Fruit fly (Drosophila melanogaster) whole organism, embryonic: ENCODE results near the gene Obp99c.

ENCODE experiments used
- Adf1 ChIP-seq: fragments of 200-800 bp; sonication (Bioruptor generic); IDR thresholded peaks from 2 replicates; pipeline ENCODE4 v1.3.6; 2022; ENCODE audit warnings: missing biosample characterization, missing genetic modification characterization
- Bdp1 ChIP-seq: fragments of 200-800 bp; sonication (Bioruptor generic); optimal IDR thresholded peaks from 3 replicates; lab custom pipeline; 2016; ENCODE audit warnings: missing biosample characterization, missing genetic modification characterization
- CG11456 ChIP-seq: fragments of 200-800 bp; sonication (Bioruptor generic); IDR thresholded peaks from 3 replicates; pipeline ENCODE4 v1.3.6; 2022; ENCODE audit warnings: missing biosample characterization, missing genetic modification characterization
- CG12071 ChIP-seq: fragments of 200-800 bp; sonication (Bioruptor generic); optimal IDR thresholded peaks from 3 replicates; lab custom pipeline; 2018; ENCODE audit warnings: missing biosample characterization, mild to moderate bottlenecking, missing genetic modification characterization
- CG1792 ChIP-seq: fragments of 200-800 bp; sonication (Bioruptor generic); optimal IDR thresholded peaks from 2 replicates; lab custom pipeline; 2016; ENCODE audit warnings: missing biosample characterization, missing genetic modification characterization
- CG18764 ChIP-seq: fragments of 200-800 bp; sonication (Bioruptor generic); optimal IDR thresholded peaks from 3 replicates; lab custom pipeline; 2016; ENCODE audit warnings: missing biosample characterization, missing genetic modification characterization
- CG31441 ChIP-seq: fragments of 200-800 bp; sonication (Bioruptor generic); IDR thresholded peaks from 2 replicates; pipeline ENCODE4 v1.3.6; 2022; ENCODE audit warnings: missing biosample characterization, missing genetic modification characterization
- CG3163 ChIP-seq: fragments of 200-800 bp; sonication (Bioruptor generic); optimal IDR thresholded peaks from 3 replicates; lab custom pipeline; 2016; ENCODE audit warnings: missing biosample characterization, missing genetic modification characterization
- CG34224 ChIP-seq: fragments of 200-800 bp; sonication (Bioruptor generic); IDR thresholded peaks from 3 replicates; pipeline ENCODE4 v1.3.6; 2022; ENCODE audit warnings: missing biosample characterization, missing genetic modification characterization; ENCODE audit not compliant: partially characterized antibody
- CG3847 ChIP-seq: fragments of 200-800 bp; sonication (Bioruptor generic); IDR thresholded peaks from 2 replicates; pipeline ENCODE4 v1.3.6; 2022; ENCODE audit warnings: missing biosample characterization, missing genetic modification characterization
- CG3995 ChIP-seq: fragments of 200-800 bp; sonication (Bioruptor generic); optimal IDR thresholded peaks from 3 replicates; lab custom pipeline; 2016; ENCODE audit warnings: missing biosample characterization, missing genetic modification characterization
- CG4328 ChIP-seq: fragments of 200-800 bp; sonication (Bioruptor generic); optimal IDR thresholded peaks from 3 replicates; lab custom pipeline; 2017; ENCODE audit warnings: missing biosample characterization, missing genetic modification reagents, missing genetic modification characterization
- CG43689 ChIP-seq: fragments of 200-800 bp; sonication (Bioruptor generic); IDR thresholded peaks from 2 replicates; pipeline ENCODE4 v1.3.6; 2022; ENCODE audit warnings: missing biosample characterization, missing genetic modification characterization
- CG4707 ChIP-seq: fragments of 200-800 bp; sonication (Bioruptor generic); optimal IDR thresholded peaks from 2 replicates; lab custom pipeline; 2018; ENCODE audit warnings: missing biosample characterization, mild to moderate bottlenecking, missing genetic modification characterization, moderate library complexity
- CG4854 ChIP-seq: fragments of 200-800 bp; sonication (Bioruptor generic); optimal IDR thresholded peaks from 2 replicates; lab custom pipeline; 2016; ENCODE audit warnings: missing biosample characterization, missing genetic modification characterization, inconsistent platforms
- CG5245 ChIP-seq: fragments of 200-800 bp; sonication (Bioruptor generic); optimal IDR thresholded peaks from 3 replicates; lab custom pipeline; 2016; ENCODE audit warnings: missing biosample characterization, missing genetic modification characterization
- CG8388 ChIP-seq: fragments of 200-800 bp; sonication (Bioruptor generic); optimal IDR thresholded peaks from 2 replicates; lab custom pipeline; 2019; ENCODE audit warnings: missing biosample characterization, mild to moderate bottlenecking, missing genetic modification characterization, moderate library complexity
- CG9932 ChIP-seq: fragments of 200-800 bp; sonication (Bioruptor generic); IDR thresholded peaks from 2 replicates; pipeline ENCODE4 v1.3.6; 2022; ENCODE audit warnings: missing biosample characterization, missing genetic modification characterization
- CoRest ChIP-seq: fragments of 200-800 bp; sonication (Bioruptor generic); optimal IDR thresholded peaks from 3 replicates; lab custom pipeline; 2018; ENCODE audit warnings: missing biosample characterization, mild to moderate bottlenecking, missing genetic modification characterization, moderate library complexity
- E2f2 ChIP-seq: fragments of 200-800 bp; sonication (Bioruptor generic); IDR thresholded peaks from 2 replicates; pipeline ENCODE4 v1.3.6; 2022; ENCODE audit warnings: missing biosample characterization, missing genetic modification characterization
- Ets97D ChIP-seq: fragments of 200-800 bp; sonication (Bioruptor generic); optimal IDR thresholded peaks from 3 replicates; lab custom pipeline; 2016; ENCODE audit warnings: missing biosample characterization, missing genetic modification characterization
- Hand ChIP-seq: fragments of 200-800 bp; sonication (Bioruptor generic); optimal IDR thresholded peaks from 2 replicates; lab custom pipeline; 2017; ENCODE audit warnings: mild to moderate bottlenecking, missing biosample characterization, missing genetic modification reagents, missing genetic modification characterization
- HmgD ChIP-seq: fragments of 200-800 bp; sonication (Bioruptor generic); optimal IDR thresholded peaks from 3 replicates; lab custom pipeline; 2016; ENCODE audit warnings: missing biosample characterization, missing genetic modification characterization
- Hmr ChIP-seq: fragments of 200-800 bp; sonication (Bioruptor generic); optimal IDR thresholded peaks from 3 replicates; lab custom pipeline; 2017; ENCODE audit warnings: mild to moderate bottlenecking, missing biosample characterization, missing genetic modification reagents, missing genetic modification characterization
- Kr ChIP-seq: fragments of 200-800 bp; sonication (Bioruptor generic); optimal IDR thresholded peaks from 2 replicates; lab custom pipeline; 2017; ENCODE audit warnings: missing biosample characterization, mild to moderate bottlenecking, missing genetic modification characterization
- MESR4 ChIP-seq: fragments of 200-800 bp; sonication (Bioruptor generic); optimal IDR thresholded peaks from 2 replicates; lab custom pipeline; 2018; ENCODE audit warnings: missing biosample characterization, mild to moderate bottlenecking, missing genetic modification characterization, moderate library complexity
- Nf-YC ChIP-seq: fragments of 200-800 bp; optimal IDR thresholded peaks from 3 replicates; lab custom pipeline; 2019; ENCODE audit warnings: missing biosample characterization, mild to moderate bottlenecking, missing genetic modification characterization, moderate library complexity
- Opbp ChIP-seq: fragments of 200-800 bp; sonication (Bioruptor generic); IDR thresholded peaks from 3 replicates; pipeline ENCODE4 v1.3.6; 2022; ENCODE audit warnings: missing biosample characterization, missing genetic modification characterization; ENCODE audit not compliant: partially characterized antibody
- Rfx ChIP-seq: fragments of 200-800 bp; sonication (Bioruptor generic); IDR thresholded peaks from 2 replicates; pipeline ENCODE4 v1.3.6; 2022; ENCODE audit warnings: missing biosample characterization, missing genetic modification characterization
- Sox102F ChIP-seq: fragments of 200-800 bp; sonication (Bioruptor generic); optimal IDR thresholded peaks from 2 replicates; lab custom pipeline; 2018; ENCODE audit warnings: missing biosample characterization, mild to moderate bottlenecking, missing genetic modification characterization, moderate library complexity
- Usf ChIP-seq: fragments of 200-800 bp; sonication (Bioruptor generic); optimal IDR thresholded peaks from 2 replicates; lab custom pipeline; 2017; ENCODE audit warnings: missing genotype, missing biosample characterization, missing genetic modification characterization
- bigmax ChIP-seq: fragments of 200-800 bp; sonication (Bioruptor generic); optimal IDR thresholded peaks from 2 replicates; lab custom pipeline; 2018; ENCODE audit warnings: missing biosample characterization, mild to moderate bottlenecking, missing genetic modification characterization
- cg ChIP-seq: fragments of 200-800 bp; sonication (Bioruptor generic); optimal IDR thresholded peaks from 3 replicates; lab custom pipeline; 2019; ENCODE audit warnings: missing biosample characterization, mild to moderate bottlenecking, missing genetic modification characterization, moderate library complexity
- ci ChIP-seq: fragments of 200-800 bp; sonication (Bioruptor generic); IDR thresholded peaks from 3 replicates; pipeline ENCODE4 v1.3.6; 2022; ENCODE audit warnings: missing biosample characterization, missing genetic modification characterization
- crc ChIP-seq: fragments of 200-800 bp; sonication (Bioruptor generic); optimal IDR thresholded peaks from 2 replicates; lab custom pipeline; 2016; ENCODE audit warnings: missing biosample characterization, missing genetic modification characterization
- crol ChIP-seq: fragments of 200-800 bp; sonication (Bioruptor generic); IDR thresholded peaks from 2 replicates; pipeline ENCODE4 v1.3.6; 2022; ENCODE audit warnings: missing biosample characterization, missing genetic modification characterization
- gro ChIP-seq: fragments of 200-800 bp; sonication (Bioruptor generic); optimal IDR thresholded peaks from 2 replicates; lab custom pipeline; 2016; ENCODE audit warnings: missing biosample characterization, missing genetic modification characterization
- h ChIP-seq: fragments of >200 bp; optimal IDR thresholded peaks from 2 replicates; lab custom pipeline; 2017
- hth ChIP-seq: fragments of >200 bp; optimal IDR thresholded peaks from 2 replicates; lab custom pipeline; 2017; ENCODE audit warnings: inconsistent platforms
- kah ChIP-seq: fragments of 200-800 bp; sonication (Bioruptor generic); optimal IDR thresholded peaks from 2 replicates; lab custom pipeline; 2018; ENCODE audit warnings: missing biosample characterization, mild to moderate bottlenecking, missing genetic modification characterization
- nom ChIP-seq: fragments of 200-800 bp; sonication (Bioruptor generic); optimal IDR thresholded peaks from 2 replicates; lab custom pipeline; 2017; ENCODE audit warnings: missing biosample characterization, missing genetic modification characterization, mild to moderate bottlenecking, moderate library complexity, missing genetic modification reagents
- phol ChIP-seq: fragments of 200-800 bp; sonication (Bioruptor generic); optimal IDR thresholded peaks from 3 replicates; lab custom pipeline; 2018; ENCODE audit warnings: missing biosample characterization, mild to moderate bottlenecking, missing genetic modification characterization, moderate library complexity
- prd ChIP-seq, 3 experiments: fragments of >200 bp in 2 of 3; fragments of 200-800 bp in 1 of 3; sonication (Bioruptor generic) in 1 of 3; optimal IDR thresholded peaks in 2 of 3; IDR thresholded peaks in 1 of 3; 2 replicates in 2 of 3; 3 replicates in 1 of 3; pipeline versions ENCODE4 v1.3.6 to Lab custom; 2017 to 2022; ENCODE audit warnings: missing biosample characterization in 1 of 3, missing genetic modification characterization in 1 of 3
- sna ChIP-seq: fragments of 200-800 bp; sonication (Bioruptor generic); IDR thresholded peaks from 2 replicates; pipeline ENCODE4 v1.3.6; 2022; ENCODE audit warnings: missing biosample characterization, missing genetic modification characterization; ENCODE audit not compliant: partially characterized antibody
- sqz ChIP-seq: fragments of 200-800 bp; sonication (Bioruptor generic); optimal IDR thresholded peaks from 3 replicates; lab custom pipeline; 2018; ENCODE audit warnings: missing biosample characterization, mild to moderate bottlenecking, missing genetic modification characterization
- sr ChIP-seq: fragments of 200-800 bp; sonication (Bioruptor generic); IDR thresholded peaks from 3 replicates; pipeline ENCODE4 v1.3.6; 2022; ENCODE audit warnings: missing biosample characterization, missing genetic modification characterization
- tio ChIP-seq: fragments of 200-800 bp; sonication (Bioruptor generic); optimal IDR thresholded peaks from 2 replicates; lab custom pipeline; 2017; ENCODE audit warnings: missing biosample characterization, missing genetic modification characterization, inconsistent platforms
- vvl ChIP-seq: fragments of 200-800 bp; sonication (Bioruptor generic); IDR thresholded peaks from 2 replicates; pipeline ENCODE4 v1.3.6; 2022; ENCODE audit warnings: missing biosample characterization, missing genetic modification characterization

Obp99c gene

DNA sequence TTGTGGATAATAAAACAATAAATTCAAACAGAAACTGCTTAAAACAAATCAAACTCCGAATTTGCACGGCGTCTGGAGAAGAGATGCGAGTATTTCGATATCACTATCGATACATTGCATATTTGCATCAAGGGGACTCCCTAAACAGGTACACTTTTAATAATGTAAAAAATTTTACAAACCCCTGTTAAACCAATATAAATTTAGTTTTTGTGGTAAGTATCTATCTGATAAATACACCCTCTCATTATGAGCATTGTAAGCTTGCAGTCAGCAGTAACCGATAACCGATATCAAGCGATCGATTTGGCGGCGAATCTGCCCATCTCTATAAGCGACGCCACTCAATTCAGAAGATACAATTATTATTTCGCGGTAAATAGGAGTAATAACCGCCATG is 13.8 kb downstream of the Obp99c start, which contains the start of the genes Bub3 and Cap-D2 (continued):
- TF ChIP-seq phol (tag; lab: Kevin White, UChicago) (peak; percentile 83), MESR4 (peak; percentile 42), Adf1 (GFP tag; lab: Robert Waterston, UW) (peak; percentile 25; the same call in 1 of the 2 replicates), CG4328 (no peak), CG34224 (GFP tag; lab: Robert Waterston, UW) (peak; percentile 90), CG3847 (GFP tag; lab: Robert Waterston, UW) (peak; percentile 75), CG11456 (0 out of 3 replicates have a peak, but pooled peaks have one; percentile 13), cg (GFP tag; lab: Kevin White, UChicago) (no peak), vvl (GFP tag; lab: Robert Waterston, UW) (peak; percentile 52; the same call in 1 of the 2 replicates), CG12071 (GFP tag; lab: Kevin White, UChicago) (no peak), crc (peak; percentile 56), crol (GFP tag; lab: Robert Waterston, UW) (no peak), Usf (GFP tag; lab: Kevin White, UChicago) (no peak), CG5245 (GFP tag; lab: Kevin White, UChicago) (peak; percentile 46), CoRest (peak; percentile 75), sqz (GFP tag; lab: Kevin White, UChicago) (no peak), ci (GFP tag; lab: Robert Waterston, UW) (peak; percentile 82), Rfx (GFP tag; lab: Robert Waterston, UW) (peak; percentile 58), CG3163 (peak; percentile 44), hth (lab: Kevin White, UChicago) (no peak), Ets97D (GFP tag; lab: Kevin White, UChicago) (peak; percentile 83), prd (optimal IDR thresholded peaks at IDR 0.05; lab: Kevin White, UChicago) (no peak), prd (GFP tag; IDR thresholded peaks at IDR 0.05; lab: Robert Waterston, UW) (peak; percentile 77), E2f2 (GFP tag; lab: Robert Waterston, UW) (peak; percentile 77), Opbp (GFP tag; lab: Robert Waterston, UW) (peak; percentile 88), CG4854 (GFP tag; lab: Kevin White, UChicago) (no peak), CG9932 (GFP tag; lab: Robert Waterston, UW) (peak; percentile 81), CG4707 (GFP tag; lab: Kevin White, UChicago) (no peak), CG18764 (GFP tag; lab: Kevin White, UChicago) (no peak), CG8388 (GFP tag; lab: Kevin White, UChicago) (peak; percentile 62), CG1792 (GFP tag; lab: Kevin White, UChicago) (peak; percentile 26), Nf-YC (tag; lab: Kevin White, UChicago) (no peak), CG3995 (GFP tag; lab: Kevin White, UChicago) (peak; percentile 3), HmgD (GFP tag; lab: Kevin White, UChicago) (no peak), Bdp1 (GFP tag; lab: Kevin White, UChicago) (peak; percentile 58), h (no peak), kah (no peak), Kr (GFP tag; lab: Kevin White, UChicago) (no peak), CG43689 (no peak), CG31441 (no peak), tio (GFP tag; lab: Kevin White, UChicago) (no peak), Hmr (GFP tag; lab: Kevin White, UChicago) (peak; percentile 60), sna (GFP tag; lab: Robert Waterston, UW) (peak; percentile 92), bigmax (GFP tag; lab: Kevin White, UChicago) (no peak), sr (GFP tag; lab: Robert Waterston, UW) (no peak), gro (GFP tag; lab: Kevin White, UChicago) (no peak), Sox102F (GFP tag; lab: Kevin White, UChicago) (peak; percentile 71), Hand (GFP tag; lab: Kevin White, UChicago) (peak; percentile 22), nom (GFP tag; lab: Kevin White, UChicago) (no peak)
